Fruit fly (Drosophila melanogaster) whole organism, embryonic: Measurements from ENCODE around the gene Tace.
A peak's percentile ranks its signal among the peaks of the same experiment; 100 is the strongest.

Experiments
- Antp ChIP-seq: fragments of 200-800 bp; sonication (Bioruptor generic); optimal IDR thresholded peaks from 3 replicates; lab custom pipeline; 2016; ENCODE audit warnings: missing biosample characterization, missing genetic modification characterization
- Atf6 ChIP-seq: fragments of 200-800 bp; sonication (Bioruptor generic); IDR thresholded peaks from 2 replicates; pipeline ENCODE4 v1.3.6; 2022; ENCODE audit warnings: missing biosample characterization, missing genetic modification characterization
- BtbVII ChIP-seq: fragments of 200-800 bp; sonication (Bioruptor generic); optimal IDR thresholded peaks from 3 replicates; lab custom pipeline; 2017; ENCODE audit warnings: missing biosample characterization, mild to moderate bottlenecking, missing genetic modification characterization
- CG10366 ChIP-seq: fragments of 200-800 bp; sonication (Bioruptor generic); IDR thresholded peaks from 2 replicates; pipeline ENCODE4 v1.3.6; 2022; ENCODE audit warnings: missing biosample characterization, missing genetic modification characterization
- CG11398 ChIP-seq: fragments of 200-800 bp; sonication (Bioruptor generic); optimal IDR thresholded peaks from 2 replicates; lab custom pipeline; 2016; ENCODE audit warnings: missing biosample characterization, missing genetic modification characterization
- CG11695 ChIP-seq: fragments of 200-800 bp; sonication (Bioruptor generic); IDR thresholded peaks from 3 replicates; pipeline ENCODE4 v1.3.6; 2022; ENCODE audit warnings: missing biosample characterization, missing genetic modification characterization
- CG12219 ChIP-seq: fragments of 200-800 bp; sonication (Bioruptor generic); optimal IDR thresholded peaks from 3 replicates; lab custom pipeline; 2018; ENCODE audit warnings: missing biosample characterization, mild to moderate bottlenecking, missing genetic modification characterization
- CG14050 ChIP-seq: fragments of 200-800 bp; sonication (Bioruptor generic); IDR thresholded peaks from 3 replicates; pipeline ENCODE4 v1.3.6; 2022; ENCODE audit warnings: missing biosample characterization, missing genetic modification characterization
- CG15514 ChIP-seq: fragments of 200-800 bp; sonication (Bioruptor generic); optimal IDR thresholded peaks from 3 replicates; lab custom pipeline; 2017; ENCODE audit warnings: missing biosample characterization, missing genetic modification characterization, mild to moderate bottlenecking, moderate library complexity, missing genetic modification reagents
- CG15601 ChIP-seq: fragments of 200-800 bp; sonication (Bioruptor generic); optimal IDR thresholded peaks from 3 replicates; lab custom pipeline; 2019; ENCODE audit warnings: missing biosample characterization, mild to moderate bottlenecking, missing genetic modification characterization, moderate library complexity
- CG17385 ChIP-seq: fragments of 200-800 bp; sonication (Bioruptor generic); optimal IDR thresholded peaks from 3 replicates; lab custom pipeline; 2018; ENCODE audit warnings: missing biosample characterization, mild to moderate bottlenecking, missing genetic modification characterization
- CG17912 ChIP-seq: fragments of 200-800 bp; sonication (Bioruptor generic); optimal IDR thresholded peaks from 2 replicates; lab custom pipeline; 2018; ENCODE audit warnings: missing biosample characterization, mild to moderate bottlenecking, missing genetic modification characterization
- CG1792 ChIP-seq: fragments of 200-800 bp; sonication (Bioruptor generic); optimal IDR thresholded peaks from 2 replicates; lab custom pipeline; 2016; ENCODE audit warnings: missing biosample characterization, missing genetic modification characterization
- CG18011 ChIP-seq: fragments of 200-800 bp; sonication (Bioruptor generic); optimal IDR thresholded peaks from 2 replicates; lab custom pipeline; 2017; ENCODE audit warnings: missing biosample characterization, missing genetic modification characterization, mild to moderate bottlenecking, moderate library complexity, missing genotype
- CG18599 ChIP-seq: fragments of 200-800 bp; sonication (Bioruptor generic); optimal IDR thresholded peaks from 3 replicates; lab custom pipeline; 2017; ENCODE audit warnings: missing biosample characterization, missing genetic modification characterization, mild to moderate bottlenecking, moderate library complexity, missing genetic modification reagents
- CG2875 ChIP-seq: fragments of 200-800 bp; sonication (Bioruptor generic); optimal IDR thresholded peaks from 2 replicates; lab custom pipeline; 2017; ENCODE audit warnings: missing biosample characterization, mild to moderate bottlenecking, missing genetic modification characterization, missing genetic modification reagents
- CG2889 ChIP-seq: fragments of 200-800 bp; sonication (Bioruptor generic); IDR thresholded peaks from 3 replicates; pipeline ENCODE4 v1.3.6; 2022; ENCODE audit warnings: missing biosample characterization, missing genetic modification characterization
- CG34376 ChIP-seq: fragments of 200-800 bp; sonication (Bioruptor generic); optimal IDR thresholded peaks from 2 replicates; lab custom pipeline; 2018; ENCODE audit warnings: missing biosample characterization, mild to moderate bottlenecking, missing genetic modification characterization
- CG34422 ChIP-seq: fragments of 200-800 bp; sonication (Bioruptor generic); IDR thresholded peaks from 3 replicates; pipeline ENCODE4 v1.3.6; 2022; ENCODE audit warnings: missing biosample characterization, missing genetic modification characterization
- CG43689 ChIP-seq: fragments of 200-800 bp; sonication (Bioruptor generic); IDR thresholded peaks from 2 replicates; pipeline ENCODE4 v1.3.6; 2022; ENCODE audit warnings: missing biosample characterization, missing genetic modification characterization
- CG4404 ChIP-seq: fragments of 200-800 bp; sonication (Bioruptor generic); IDR thresholded peaks from 2 replicates; pipeline ENCODE4 v1.3.6; 2022; ENCODE audit warnings: missing biosample characterization, missing genetic modification characterization
- CG6791 ChIP-seq: fragments of 200-800 bp; sonication (Bioruptor generic); IDR thresholded peaks from 3 replicates; pipeline ENCODE4 v1.3.6; 2022; ENCODE audit warnings: missing biosample characterization, missing genetic modification characterization; ENCODE audit not compliant: partially characterized antibody
- CG8478 ChIP-seq: fragments of >200 bp; optimal IDR thresholded peaks from 2 replicates; lab custom pipeline; 2018
- CG8765 ChIP-seq: fragments of 200-800 bp; sonication (Bioruptor generic); IDR thresholded peaks from 2 replicates; pipeline ENCODE4 v1.3.6; 2022; ENCODE audit warnings: missing biosample characterization, missing genetic modification characterization
- Ets65A ChIP-seq: fragments of 200-800 bp; sonication (Bioruptor generic); peaks from one replicate; lab custom pipeline; 2016; ENCODE audit warnings: missing biosample characterization, missing genetic modification characterization
- Gug ChIP-seq: fragments of 200-800 bp; sonication (Bioruptor generic); IDR thresholded peaks from 4 replicates; pipeline ENCODE4 v1.3.6; 2022; ENCODE audit warnings: missing biosample characterization, missing genetic modification characterization
- HmgD ChIP-seq: fragments of 200-800 bp; sonication (Bioruptor generic); optimal IDR thresholded peaks from 3 replicates; lab custom pipeline; 2016; ENCODE audit warnings: missing biosample characterization, missing genetic modification characterization
- Hsf ChIP-seq: fragments of 200-800 bp; sonication (Bioruptor generic); optimal IDR thresholded peaks from 3 replicates; lab custom pipeline; 2016; ENCODE audit warnings: missing biosample characterization, missing genetic modification characterization
- Max ChIP-seq: fragments of 200-800 bp; sonication (Bioruptor generic); optimal IDR thresholded peaks from 2 replicates; lab custom pipeline; 2016; ENCODE audit warnings: missing biosample characterization, mild to moderate bottlenecking, missing genetic modification characterization
- NK7.1 ChIP-seq: fragments of 200-800 bp; sonication (Bioruptor generic); optimal IDR thresholded peaks from 3 replicates; lab custom pipeline; 2016; ENCODE audit warnings: missing biosample characterization, missing genetic modification characterization
- Pdp1 ChIP-seq, 2 experiments: fragments of 200-800 bp; sonication (Bioruptor generic); optimal IDR thresholded peaks; 3 replicates each; lab custom pipeline; 2016; ENCODE audit warnings: missing biosample characterization in 2 of 2, missing genetic modification characterization in 2 of 2, mild to moderate bottlenecking in 1 of 2, moderate library complexity in 1 of 2
- Trl ChIP-seq, 3 experiments: fragments of >200 bp in 2 of 3; fragments of 200-800 bp in 1 of 3; sonication (Bioruptor generic) in 1 of 3; optimal IDR thresholded peaks; 2 replicates in 1 of 3; 3 replicates in 2 of 3; lab custom pipeline; 2016 to 2017; ENCODE audit warnings: missing biosample characterization in 1 of 3, missing genetic modification characterization in 1 of 3
- Vsx1 ChIP-seq: fragments of 200-800 bp; sonication (Bioruptor generic); optimal IDR thresholded peaks from 2 replicates; lab custom pipeline; 2017; ENCODE audit warnings: missing biosample characterization, mild to moderate bottlenecking, missing genetic modification characterization, missing genetic modification reagents
- bsh ChIP-seq, 2 experiments: fragments of 200-800 bp; sonication (Bioruptor generic); optimal IDR thresholded peaks; 2 replicates each; lab custom pipeline; 2017 to 2018; ENCODE audit warnings: mild to moderate bottlenecking in 2 of 2, missing biosample characterization in 2 of 2, missing genetic modification characterization in 2 of 2, moderate library complexity in 1 of 2
- ci ChIP-seq: fragments of 200-800 bp; sonication (Bioruptor generic); IDR thresholded peaks from 3 replicates; pipeline ENCODE4 v1.3.6; 2022; ENCODE audit warnings: missing biosample characterization, missing genetic modification characterization
- dm ChIP-seq: fragments of 200-800 bp; sonication (Bioruptor generic); optimal IDR thresholded peaks from 3 replicates; lab custom pipeline; 2016; ENCODE audit warnings: missing biosample characterization, missing genetic modification characterization
- dmrt11E ChIP-seq: fragments of 200-800 bp; sonication (Bioruptor generic); optimal IDR thresholded peaks from 3 replicates; lab custom pipeline; 2018; ENCODE audit warnings: missing biosample characterization, mild to moderate bottlenecking, missing genetic modification characterization, moderate library complexity
- exex ChIP-seq: fragments of 200-800 bp; sonication (Bioruptor generic); optimal IDR thresholded peaks from 4 replicates; lab custom pipeline; 2018; ENCODE audit warnings: missing biosample characterization, mild to moderate bottlenecking, missing genetic modification characterization, moderate library complexity
- gro ChIP-seq: fragments of 200-800 bp; sonication (Bioruptor generic); optimal IDR thresholded peaks from 2 replicates; lab custom pipeline; 2016; ENCODE audit warnings: missing biosample characterization, missing genetic modification characterization
- ham ChIP-seq: fragments of 200-800 bp; sonication (Bioruptor generic); IDR thresholded peaks from 2 replicates; pipeline ENCODE4 v1.3.6; 2022; ENCODE audit warnings: missing biosample characterization, missing genetic modification characterization
- hkb ChIP-seq, 2 experiments: fragments of 200-800 bp in 1 of 2; fragments of >200 bp in 1 of 2; sonication (Bioruptor generic) in 1 of 2; IDR thresholded peaks in 1 of 2; optimal IDR thresholded peaks in 1 of 2; 2 replicates each; pipeline versions ENCODE4 v1.3.6 to Lab custom; 2017 to 2022; ENCODE audit warnings: missing biosample characterization in 1 of 2, missing genetic modification characterization in 1 of 2
- nerfin-2 ChIP-seq: fragments of 200-800 bp; sonication (Bioruptor generic); IDR thresholded peaks from 2 replicates; pipeline ENCODE4 v1.3.6; 2022; ENCODE audit warnings: missing biosample characterization, missing genetic modification characterization; ENCODE audit not compliant: partially characterized antibody
- pita ChIP-seq: fragments of 200-800 bp; sonication (Bioruptor generic); optimal IDR thresholded peaks from 2 replicates; lab custom pipeline; 2017; ENCODE audit warnings: missing biosample characterization, mild to moderate bottlenecking, missing genetic modification characterization
- psq ChIP-seq: fragments of 200-800 bp; sonication (Bioruptor generic); optimal IDR thresholded peaks from 2 replicates; lab custom pipeline; 2017; ENCODE audit warnings: missing biosample characterization, missing genetic modification characterization
- rib ChIP-seq: fragments of 200-800 bp; sonication (Bioruptor generic); IDR thresholded peaks from 2 replicates; pipeline ENCODE4 v1.3.6; 2022; ENCODE audit warnings: missing biosample characterization, missing genetic modification characterization
- sima ChIP-seq: fragments of 200-800 bp; sonication (Bioruptor generic); optimal IDR thresholded peaks from 2 replicates; lab custom pipeline; 2016; ENCODE audit warnings: missing biosample characterization, missing genetic modification characterization
- slou ChIP-seq: fragments of 200-800 bp; sonication (Bioruptor generic); optimal IDR thresholded peaks from 3 replicates; lab custom pipeline; 2016; ENCODE audit warnings: missing biosample characterization, missing genetic modification characterization
- stwl ChIP-seq: fragments of 200-800 bp; sonication (Bioruptor generic); optimal IDR thresholded peaks from 3 replicates; lab custom pipeline; 2018; ENCODE audit warnings: missing biosample characterization, mild to moderate bottlenecking, missing genetic modification characterization, moderate library complexity
- tio ChIP-seq: fragments of 200-800 bp; sonication (Bioruptor generic); optimal IDR thresholded peaks from 2 replicates; lab custom pipeline; 2017; ENCODE audit warnings: missing biosample characterization, missing genetic modification characterization, inconsistent platforms
- zen2 ChIP-seq: fragments of 200-800 bp; sonication (Bioruptor generic); IDR thresholded peaks from 3 replicates; pipeline ENCODE4 v1.3.6; 2022; ENCODE audit warnings: missing biosample characterization, missing genetic modification characterization; ENCODE audit not compliant: partially characterized antibody

Tace gene

dm6 chr3R:30052455-30053046 lies 52.2 kb downstream of the Tace start, which contains the start of gene Jasper (continued):
- TF ChIP-seq CG17385 (GFP tag; lab: Kevin White, UChicago) (peak; percentile 52), HmgD (GFP tag; lab: Kevin White, UChicago) (peak; percentile 29), CG2875 (GFP tag; lab: Kevin White, UChicago) (no peak), CG6791 (GFP tag; lab: Robert Waterston, UW) (peak; percentile 59), Max (GFP tag; lab: Kevin White, UChicago) (no peak), dm (GFP tag; lab: Kevin White, UChicago) (peak; percentile 14), slou (no peak), CG34376 (GFP tag; lab: Kevin White, UChicago) (no peak), psq (GFP tag; lab: Kevin White, UChicago) (no peak), Trl (optimal IDR thresholded peaks at IDR 0.05; lab: Kevin White, UChicago) (no peak), Trl (GFP tag; optimal IDR thresholded peaks at IDR 0.05; lab: Kevin White, UChicago) (no peak), CG10366 (GFP tag; lab: Robert Waterston, UW) (no peak), tio (GFP tag; lab: Kevin White, UChicago) (no peak), NK7.1 (peak; percentile 24), CG11695 (GFP tag; lab: Robert Waterston, UW) (no peak), Hsf (GFP tag; lab: Kevin White, UChicago) (peak; percentile 31), bsh (GFP tag; optimal IDR thresholded peaks at IDR 0.05; lab: Kevin White, UChicago) (no peak), Gug (GFP tag; lab: Robert Waterston, UW) (no peak), CG15601 (tag; lab: Kevin White, UChicago) (peak; percentile 18), CG34422 (peak; percentile 67; the same call in 1 of the 3 replicates), CG11398 (GFP tag; lab: Kevin White, UChicago) (no peak), CG15514 (peak; percentile 88), rib (GFP tag; lab: Robert Waterston, UW) (no peak), CG1792 (GFP tag; lab: Kevin White, UChicago) (peak; percentile 11), pita (GFP tag; lab: Kevin White, UChicago) (no peak), CG4404 (GFP tag; lab: Robert Waterston, UW) (no peak), Ets65A (GFP tag; lab: Kevin White, UChicago) (no peak), CG12219 (GFP tag; lab: Kevin White, UChicago) (no peak), zen2 (GFP tag; lab: Robert Waterston, UW) (no peak), CG2889 (GFP tag; lab: Robert Waterston, UW) (no peak), Pdp1 (GFP tag; optimal IDR thresholded peaks at IDR 0.05; lab: Kevin White, UChicago) (peak in 1 of 2 experiments; percentile 86), ham (GFP tag; lab: Robert Waterston, UW) (no peak), CG18599 (GFP tag; lab: Kevin White, UChicago) (peak; percentile 12), CG17912 (peak; percentile 60), CG8478 (lab: Kevin White, UChicago) (no peak), BtbVII (GFP tag; lab: Kevin White, UChicago) (no peak), hkb (optimal IDR thresholded peaks at IDR 0.05; lab: Kevin White, UChicago) (no peak), hkb (GFP tag; IDR thresholded peaks at IDR 0.05; lab: Robert Waterston, UW) (no peak), CG43689 (GFP tag; lab: Robert Waterston, UW) (no peak), dmrt11E (tag; lab: Kevin White, UChicago) (no peak), ci (GFP tag; lab: Robert Waterston, UW) (0 out of 3 replicates have a peak, but pooled peaks have one; percentile 13), gro (GFP tag; lab: Kevin White, UChicago) (peak; percentile 39), sima (GFP tag; lab: Kevin White, UChicago) (no peak), exex (tag; lab: Kevin White, UChicago) (no peak), CG8765 (GFP tag; lab: Robert Waterston, UW) (no peak), nerfin-2 (GFP tag; lab: Robert Waterston, UW) (no peak), Vsx1 (GFP tag; lab: Kevin White, UChicago) (no peak), Antp (GFP tag; lab: Kevin White, UChicago) (peak; percentile 33), stwl (peak; percentile 61), CG18011 (GFP tag; lab: Kevin White, UChicago) (no peak), CG14050 (GFP tag; lab: Robert Waterston, UW) (no peak), Atf6 (GFP tag; lab: Robert Waterston, UW) (no peak)
